Fruit fly (Drosophila melanogaster): ENCODE results near the gene kug.

The kug gene

DNA sequence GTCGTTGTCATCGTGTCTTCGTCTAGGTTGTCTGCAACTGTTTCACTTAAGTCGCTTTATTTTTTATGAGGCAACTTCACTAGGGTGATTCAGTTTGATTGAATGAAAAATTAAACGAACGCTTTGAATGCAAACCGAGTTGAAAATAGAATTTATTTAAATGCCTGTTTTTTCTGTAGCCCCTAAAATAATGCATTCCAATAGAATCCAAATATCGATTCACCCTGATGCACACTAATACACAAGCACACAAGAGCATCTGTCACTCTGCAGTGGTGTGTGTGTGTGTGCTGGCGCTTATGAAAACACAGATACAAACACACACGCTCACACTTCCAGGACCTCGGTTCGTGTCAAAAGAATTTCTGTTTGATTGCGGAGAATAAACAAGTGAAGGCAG lies 43.3 kb upstream of the kug start (continued):
- TF ChIP-seq CG17385 (GFP tag; optimal IDR thresholded peaks at IDR 0.05) (peak; percentile 21), CG12219 (GFP tag; optimal IDR thresholded peaks at IDR 0.05) (peak; percentile 13), schlank (tag; optimal IDR thresholded peaks at IDR 0.05) (peak; percentile 20), lab (GFP tag; optimal IDR thresholded peaks at IDR 0.05) (peak; percentile 56), CG5245 (GFP tag; optimal IDR thresholded peaks at IDR 0.05) (no peak), CG9817 (tag; optimal IDR thresholded peaks at IDR 0.05) (peak; percentile 35), Spps (tag; optimal IDR thresholded peaks at IDR 0.05) (no peak), CG4730 (GFP tag; IDR thresholded peaks at IDR 0.05) (no peak), CG7786 (GFP tag; optimal IDR thresholded peaks at IDR 0.05) (peak; percentile 12), ind (GFP tag; optimal IDR thresholded peaks at IDR 0.05) (no peak), Side (GFP tag; optimal IDR thresholded peaks at IDR 0.05) (no peak), Ets65A (GFP tag) (peak; percentile 90), crc (GFP tag; optimal IDR thresholded peaks at IDR 0.05) (no peak), dimm (GFP tag; IDR thresholded peaks at IDR 0.05) (no peak), CG7556 (GFP tag; optimal IDR thresholded peaks at IDR 0.05) (peak; percentile 53), row (GFP tag; IDR thresholded peaks at IDR 0.05) (peak; percentile 50), CG12299 (tag; optimal IDR thresholded peaks at IDR 0.05) (peak; percentile 8), Hr51 (GFP tag; optimal IDR thresholded peaks at IDR 0.05) (peak in 1 of 2 experiments; percentile 52), unpg (GFP tag; optimal IDR thresholded peaks at IDR 0.05) (peak; percentile 44), kni (GFP tag; optimal IDR thresholded peaks at IDR 0.05) (no peak), danr (GFP tag; IDR thresholded peaks at IDR 0.05) (no peak), CrebB (tag; optimal IDR thresholded peaks at IDR 0.05) (peak; percentile 22), CG8290 (GFP tag; optimal IDR thresholded peaks at IDR 0.05) (no peak), CG8290 (tag; optimal IDR thresholded peaks at IDR 0.05) (peak in 1 of 2 experiments; percentile 52), CG3726 (GFP tag; IDR thresholded peaks at IDR 0.05) (no peak), ato (GFP tag; IDR thresholded peaks at IDR 0.05; ENCODE audit: partially characterized antibody) (no peak), HLH4C (GFP tag; IDR thresholded peaks at IDR 0.05; ENCODE audit: partially characterized antibody) (no peak), al (GFP tag; IDR thresholded peaks at IDR 0.05) (no peak), CG15269 (tag; optimal IDR thresholded peaks at IDR 0.05) (peak; percentile 38), hbn (GFP tag; IDR thresholded peaks at IDR 0.05; ENCODE audit: partially characterized antibody) (no peak), CG6854 (GFP tag; optimal IDR thresholded peaks at IDR 0.05) (peak; percentile 45), CG6813 (GFP tag; optimal IDR thresholded peaks at IDR 0.05) (peak; percentile 25), CG17361 (GFP tag; IDR thresholded peaks at IDR 0.05) (no peak), odd (GFP tag; optimal IDR thresholded peaks at IDR 0.05) (peak; percentile 5), Fer1 (GFP tag; optimal IDR thresholded peaks at IDR 0.05) (peak; percentile 49), NfI (GFP tag; optimal IDR thresholded peaks at IDR 0.05) (peak; percentile 50), pan (optimal IDR thresholded peaks at IDR 0.05) (no peak), pan (GFP tag; optimal IDR thresholded peaks at IDR 0.05 in 1 of 2, IDR thresholded peaks at IDR 0.05 in 1 of 2) (no peak), CG2678 (tag; optimal IDR thresholded peaks at IDR 0.05) (peak; percentile 57)

DNA sequence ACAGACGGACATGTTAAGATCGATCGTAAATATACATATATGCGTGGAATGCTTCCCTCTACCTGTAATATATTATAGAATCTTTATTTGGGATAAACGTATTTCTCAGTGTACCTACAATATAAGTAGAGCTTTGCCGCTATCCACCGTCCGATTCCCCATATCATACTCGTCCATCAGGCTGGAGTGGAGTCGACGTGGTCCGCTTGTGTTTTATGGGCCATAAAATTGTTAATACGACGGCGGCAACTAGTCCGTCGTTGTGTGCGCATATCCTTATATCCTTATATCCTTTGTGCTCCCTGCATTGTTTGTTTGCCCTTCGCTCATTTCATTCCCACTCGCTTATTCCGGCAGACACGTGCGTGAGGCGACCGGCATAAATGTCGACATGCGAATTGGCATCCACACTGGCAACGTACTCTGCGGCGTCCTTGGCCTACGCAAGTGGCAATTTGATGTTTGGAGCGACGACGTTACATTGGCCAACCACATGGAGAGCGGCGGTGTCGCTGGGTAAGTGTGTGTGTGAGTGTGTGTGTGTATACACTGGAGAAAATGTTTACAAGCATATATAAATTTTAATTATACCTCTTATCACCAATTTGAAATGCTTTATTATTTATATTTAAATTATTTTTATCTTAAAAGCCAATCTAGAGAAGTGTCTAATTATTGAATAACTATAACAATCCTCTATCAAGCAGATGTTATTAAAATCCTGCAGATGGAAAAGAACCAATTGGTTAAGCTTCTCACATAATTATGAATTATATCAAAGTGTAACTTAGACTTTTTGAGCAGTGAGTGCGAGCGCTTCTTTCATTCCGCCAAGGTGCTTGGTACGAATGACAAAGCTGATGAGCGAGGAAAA lies 36.1 kb upstream of the kug start:
- TF ChIP-seq CG6854 (GFP tag; optimal IDR thresholded peaks at IDR 0.05): no peak
- TF ChIP-seq ash1 (GFP tag; optimal IDR thresholded peaks at IDR 0.05): no peak
- peak; percentile 53 for TF ChIP-seq CG10147 (GFP tag; optimal IDR thresholded peaks at IDR 0.05)
- TF ChIP-seq Hand (GFP tag; optimal IDR thresholded peaks at IDR 0.05): peak; percentile 15
- no peak for TF ChIP-seq CG32532 (GFP tag; IDR thresholded peaks at IDR 0.05)
- TF ChIP-seq otp (GFP tag; IDR thresholded peaks at IDR 0.05): no peak
- TF ChIP-seq lab (GFP tag; optimal IDR thresholded peaks at IDR 0.05): peak; percentile 46
- peak; percentile 64 for TF ChIP-seq CG13894 (tag; optimal IDR thresholded peaks at IDR 0.05)
- peak; percentile 88 for TF ChIP-seq Ets65A (GFP tag)
- peak; percentile 42 for TF ChIP-seq Meics (GFP tag; optimal IDR thresholded peaks at IDR 0.05)
- 0 out of 3 replicates have a peak, but pooled peaks have one; percentile 8 for TF ChIP-seq dysf (GFP tag; IDR thresholded peaks at IDR 0.05)
- no peak for TF ChIP-seq CG6791 (GFP tag; IDR thresholded peaks at IDR 0.05; ENCODE audit: partially characterized antibody)
- TF ChIP-seq CG10959 (GFP tag; IDR thresholded peaks at IDR 0.05): no peak
- no peak for TF ChIP-seq da (GFP tag; optimal IDR thresholded peaks at IDR 0.05)

Data from whole organism, embryonic.